Fruit fly (Drosophila melanogaster) whole organism, pupa: ENCODE results near the gene mthl9.

Experiments
- CG12605 ChIP-seq: fragments of 200-800 bp; sonication (Bioruptor generic); IDR thresholded peaks from 2 replicates; pipeline ENCODE4 v1.3.6; 2022; ENCODE audit warnings: missing biosample characterization, missing genetic modification characterization
- CG32121 ChIP-seq: fragments of 200-800 bp; sonication (Bioruptor generic); IDR thresholded peaks from 2 replicates; pipeline ENCODE4 v1.3.6; 2022; ENCODE audit warnings: missing biosample characterization, missing genetic modification characterization
- CG34367 ChIP-seq: fragments of 200-800 bp; sonication (Bioruptor generic); optimal IDR thresholded peaks from 2 replicates; lab custom pipeline; 2018; ENCODE audit warnings: missing biosample characterization, mild to moderate bottlenecking, missing genetic modification characterization
- Ets98B ChIP-seq: fragments of 200-800 bp; sonication (Bioruptor generic); IDR thresholded peaks from 2 replicates; pipeline ENCODE4 v1.3.6; 2022; ENCODE audit warnings: missing biosample characterization, missing genetic modification characterization
- Pif1B ChIP-seq: fragments of 200-800 bp; sonication (Bioruptor generic); optimal IDR thresholded peaks from 3 replicates; lab custom pipeline; 2016; ENCODE audit warnings: missing biosample characterization, missing genetic modification characterization
- gl ChIP-seq: fragments of 200-800 bp; sonication (Bioruptor generic); optimal IDR thresholded peaks from 2 replicates; lab custom pipeline; 2018; ENCODE audit warnings: missing biosample characterization, mild to moderate bottlenecking, missing genetic modification characterization

DNA sequence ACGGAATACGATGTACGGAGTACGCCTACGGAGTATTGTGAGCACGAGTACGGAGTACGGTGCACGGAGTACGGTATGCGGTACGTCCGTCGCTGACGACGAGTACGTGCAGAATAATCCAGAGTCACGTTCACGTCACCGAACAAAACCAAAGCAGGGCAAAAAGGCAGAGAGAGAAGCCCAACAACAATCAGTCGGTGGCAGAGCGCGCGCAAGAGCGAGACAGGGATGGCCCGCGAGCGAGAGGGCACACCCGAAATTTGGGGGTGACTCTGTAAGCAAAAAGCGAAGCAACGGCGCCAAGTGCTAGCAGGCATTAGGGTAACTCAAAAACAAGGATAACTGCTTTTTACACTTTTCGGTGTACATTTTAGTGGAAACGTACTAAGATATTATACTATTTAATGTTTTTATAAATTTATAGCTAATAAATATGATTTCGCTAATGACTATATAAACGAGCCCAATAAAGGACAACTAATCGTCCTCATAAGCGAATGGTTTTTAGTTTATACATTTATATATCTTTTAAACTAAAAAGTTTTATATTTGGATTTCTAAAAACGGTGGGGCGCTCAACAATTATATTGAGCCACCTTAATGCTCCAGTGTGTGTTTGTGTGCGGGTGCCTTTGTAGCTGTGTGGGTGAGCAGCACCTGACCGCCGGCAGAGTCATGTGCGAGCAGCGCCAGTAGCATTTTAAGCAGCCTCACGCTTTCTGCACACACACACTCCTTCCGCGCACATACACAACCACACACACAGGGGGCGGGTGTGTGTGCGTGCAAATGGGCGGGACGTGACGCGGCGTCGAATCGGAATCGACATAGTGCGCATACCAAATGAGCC is 45.3 kb upstream of the mthl9 start:
- TF ChIP-seq CG32121 (GFP tag; lab: Robert Waterston, UW) (peak; percentile 48; the same call in 1 of the 2 replicates), CG12605 (GFP tag; lab: Robert Waterston, UW) (no peak), Pif1B (peak; percentile 48), CG34367 (tag; lab: Kevin White, UChicago) (peak; percentile 50), gl (tag; lab: Kevin White, UChicago) (no peak), Ets98B (no peak)
